Worm (Caenorhabditis elegans) whole organism, L3 larva: Measurements from ENCODE around the gene gyg-1.

Experiments
- R02D3.7 ChIP-seq: fragments of 150-350 bp; optimal IDR thresholded peaks from 2 replicates; lab custom pipeline; 2014; ENCODE audit warnings: missing biosample characterization, missing genetic modification characterization
- aly-2 ChIP-seq: fragments of 150-350 bp; optimal IDR thresholded peaks from 2 replicates; lab custom pipeline; 2014; ENCODE audit warnings: missing biosample characterization, missing genetic modification characterization
- ceh-16 ChIP-seq: sonication (generic microtip); optimal IDR thresholded peaks from 2 replicates; lab custom pipeline; 2017; ENCODE audit warnings: missing biosample characterization, missing genetic modification characterization
- ceh-82 ChIP-seq: fragments of 150-350 bp; optimal IDR thresholded peaks from 2 replicates; lab custom pipeline; 2014; ENCODE audit warnings: missing biosample characterization, missing genetic modification characterization
- daf-12 ChIP-seq: fragments of 150-350 bp; optimal IDR thresholded peaks from 2 replicates; lab custom pipeline; 2014; ENCODE audit warnings: missing biosample characterization, missing genetic modification reagents, missing genetic modification characterization
- egl-27 ChIP-seq: sonication (generic microtip); optimal IDR thresholded peaks from 4 replicates; lab custom pipeline; 2017; ENCODE audit warnings: missing biosample characterization, missing genetic modification reagents, missing genetic modification characterization
- elt-1 ChIP-seq: fragments of 150-350 bp; optimal IDR thresholded peaks from 2 replicates; lab custom pipeline; 2014; ENCODE audit warnings: missing biosample characterization, missing genetic modification characterization
- elt-2 ChIP-seq: sonication (generic microtip); optimal IDR thresholded peaks from 2 replicates; lab custom pipeline; 2016; ENCODE audit warnings: missing genetic modification reagents, mild to moderate bottlenecking, missing genetic modification characterization, missing compliant biosample characterization
- elt-3 ChIP-seq, 3 experiments: fragments of 150-350 bp in 1 of 3; sonication (generic microtip) in 2 of 3; optimal IDR thresholded peaks; 2 replicates in 2 of 3; 4 replicates in 1 of 3; lab custom pipeline; 2014 to 2017; ENCODE audit warnings: missing biosample characterization in 3 of 3, missing genetic modification characterization in 3 of 3
- fkh-10 ChIP-seq: sonication (generic microtip); optimal IDR thresholded peaks from 2 replicates; lab custom pipeline; 2017; ENCODE audit warnings: missing biosample characterization, missing genetic modification reagents, missing genetic modification characterization
- hmg-11 ChIP-seq: sonication (generic microtip); optimal IDR thresholded peaks from 2 replicates; lab custom pipeline; 2016; ENCODE audit warnings: missing genetic modification characterization, missing compliant biosample characterization
- jun-1 ChIP-seq: fragments of 150-350 bp; optimal IDR thresholded peaks from 2 replicates; lab custom pipeline; 2014; ENCODE audit warnings: missing biosample characterization, missing genetic modification reagents, missing genetic modification characterization
- lin-15B ChIP-seq: fragments of 150-350 bp; optimal IDR thresholded peaks from 2 replicates; lab custom pipeline; 2014; ENCODE audit warnings: missing biosample characterization, missing genetic modification characterization
- lin-39 ChIP-seq: fragments of 150-350 bp; optimal IDR thresholded peaks from 2 replicates; lab custom pipeline; 2018; ENCODE audit warnings: missing biosample characterization, missing genetic modification reagents, missing genetic modification characterization
- lsy-12 ChIP-seq: sonication (generic microtip); optimal IDR thresholded peaks from 2 replicates; lab custom pipeline; 2016; ENCODE audit warnings: mild to moderate bottlenecking, missing genetic modification characterization, missing compliant biosample characterization
- mdl-1 ChIP-seq: fragments of 150-350 bp; optimal IDR thresholded peaks from 2 replicates; lab custom pipeline; 2014; ENCODE audit warnings: missing biosample characterization, missing genetic modification characterization
- nfya-1 ChIP-seq: sonication (generic microtip); optimal IDR thresholded peaks from 2 replicates; lab custom pipeline; 2017; ENCODE audit warnings: missing genetic modification characterization, mild to moderate bottlenecking, missing compliant biosample characterization, antibody characterized with exemption, moderate library complexity; ENCODE audit not compliant: insufficient read depth
- nhr-23 ChIP-seq: fragments of 150-350 bp; optimal IDR thresholded peaks from 2 replicates; lab custom pipeline; 2014; ENCODE audit warnings: missing biosample characterization, missing genetic modification reagents, missing genetic modification characterization
- nhr-237 ChIP-seq: fragments of 150-350 bp; optimal IDR thresholded peaks from 2 replicates; lab custom pipeline; 2014; ENCODE audit warnings: missing biosample characterization, missing genetic modification characterization
- nhr-25 ChIP-seq: sonication (generic microtip); optimal IDR thresholded peaks from 2 replicates; lab custom pipeline; 2017; ENCODE audit warnings: missing biosample characterization, missing genetic modification characterization
- nhr-28 ChIP-seq: fragments of 150-350 bp; optimal IDR thresholded peaks from 2 replicates; lab custom pipeline; 2014; ENCODE audit warnings: missing biosample characterization, missing genetic modification characterization
- nhr-67 ChIP-seq: fragments of 150-350 bp; optimal IDR thresholded peaks from 2 replicates; lab custom pipeline; 2014; ENCODE audit warnings: missing biosample characterization, missing genetic modification characterization
- nhr-76 ChIP-seq: fragments of 150-350 bp; sonication (generic microtip); optimal IDR thresholded peaks from 5 replicates; lab custom pipeline; 2014; ENCODE audit warnings: missing biosample characterization, missing genetic modification characterization
- nhr-77 ChIP-seq: fragments of 150-350 bp; optimal IDR thresholded peaks from 2 replicates; lab custom pipeline; 2014; ENCODE audit warnings: missing biosample characterization, missing genetic modification characterization
- pha-4 ChIP-seq: fragments of 150-350 bp; optimal IDR thresholded peaks from 2 replicates; lab custom pipeline; 2014; ENCODE audit warnings: missing biosample characterization, missing genetic modification reagents, missing genetic modification characterization
- pqm-1 ChIP-seq: fragments of 150-350 bp; optimal IDR thresholded peaks from 2 replicates; lab custom pipeline; 2017; ENCODE audit warnings: missing biosample characterization, missing genetic modification characterization, inconsistent platforms
- sea-2 ChIP-seq: fragments of 150-350 bp; sonication (generic microtip); optimal IDR thresholded peaks from 4 replicates; lab custom pipeline; 2014; ENCODE audit warnings: missing biosample characterization, missing genetic modification reagents, missing genetic modification characterization
- skn-1 ChIP-seq: fragments of 150-350 bp; optimal IDR thresholded peaks from 2 replicates; lab custom pipeline; 2014; ENCODE audit warnings: missing biosample characterization, missing genetic modification characterization
- snpc-4 ChIP-seq: fragments of 150-350 bp; optimal IDR thresholded peaks from 2 replicates; lab custom pipeline; 2014; ENCODE audit warnings: missing biosample characterization, missing genetic modification characterization
- tbx-2 ChIP-seq: sonication (generic microtip); optimal IDR thresholded peaks from 2 replicates; lab custom pipeline; 2016; ENCODE audit warnings: mild to moderate bottlenecking, missing genetic modification characterization, missing compliant biosample characterization
- unc-39 ChIP-seq: sonication (generic microtip); optimal IDR thresholded peaks from 4 replicates; lab custom pipeline; 2017; ENCODE audit warnings: missing biosample characterization, missing genetic modification characterization
- zag-1 ChIP-seq: fragments of 150-350 bp; optimal IDR thresholded peaks from 2 replicates; lab custom pipeline; 2014; ENCODE audit warnings: missing biosample characterization, missing genetic modification characterization

gyg-1 gene

DNA sequence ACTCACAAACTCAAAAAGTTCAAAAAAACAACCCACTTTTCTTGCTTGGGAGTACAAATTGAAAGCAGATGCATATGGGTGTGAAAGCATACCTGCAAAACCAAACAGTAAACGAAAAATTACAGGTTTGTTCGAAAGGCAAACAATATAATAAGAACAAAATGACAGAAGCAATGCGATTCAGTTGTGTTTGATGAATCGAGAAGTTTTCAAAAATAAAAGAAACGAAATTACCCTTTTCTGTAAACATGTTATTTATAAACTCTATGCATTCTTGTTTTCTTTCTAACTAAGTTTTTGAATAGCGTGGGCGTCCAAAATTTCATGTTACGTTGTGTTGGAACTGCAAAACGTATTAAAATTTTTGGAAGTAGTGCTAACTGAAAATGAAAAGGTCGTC is 28.5 kb upstream of the gyg-1 start, which contains the start of gene sox-4:
TSS of gene sox-4 (minus strand) at position 101 of the 400 bp plus-strand sequence.
- no peak for TF ChIP-seq nhr-23 (tag; lab: Kevin White, UChicago)
- TF ChIP-seq nfya-1 (tag; lab: Kevin White, UChicago) = no peak

DNA sequence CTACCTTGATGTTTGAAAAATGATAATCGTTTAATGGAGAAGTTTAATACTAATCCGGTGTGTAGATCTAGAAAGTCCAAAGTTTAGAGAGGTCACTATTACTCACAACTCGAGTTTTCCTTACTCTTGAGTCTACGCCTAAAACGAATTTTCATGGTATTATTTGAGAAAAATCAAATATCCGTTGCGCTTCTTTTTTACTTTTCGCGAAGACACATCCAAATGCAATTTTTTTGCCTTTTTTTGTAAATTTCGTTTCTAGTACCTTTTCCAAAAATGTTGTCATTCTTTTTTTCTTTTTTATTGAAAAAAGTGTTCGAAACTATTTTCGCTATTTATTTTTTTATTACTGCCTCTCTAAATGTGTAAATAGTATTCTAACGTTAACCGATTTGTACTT is 23.7 kb upstream of the gyg-1 start:
- TF ChIP-seq tbx-2 (no peak), unc-39 (no peak), fkh-10 (GFP tag; lab: Kevin White, UChicago) (peak; percentile 81), elt-3 (tag; optimal IDR thresholded peaks at IDR 0.05; lab: Kevin White, UChicago) (no peak), jun-1 (no peak)

DNA sequence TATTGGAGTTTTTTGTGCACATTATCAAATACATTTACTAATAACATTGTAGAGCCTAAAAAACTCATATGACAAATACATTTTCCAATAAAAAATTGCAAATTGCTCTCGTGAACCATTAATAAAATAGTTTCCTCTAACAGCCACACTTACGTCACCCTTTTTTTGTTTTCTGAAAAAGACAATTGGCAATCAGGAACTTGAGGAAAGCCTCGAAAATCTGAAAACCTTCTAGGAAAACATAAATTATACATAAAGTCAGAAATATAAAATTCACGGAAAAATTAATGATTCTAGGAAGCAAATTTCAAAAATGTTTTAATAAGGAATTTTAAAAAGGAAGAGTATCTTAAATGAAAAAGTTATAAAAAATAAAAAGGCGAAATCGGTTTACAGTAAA is 20.3 kb upstream of the gyg-1 start:
- TF ChIP-seq snpc-4 (tag; lab: Kevin White, UChicago) (no peak), jun-1 (no peak), nhr-23 (tag; lab: Kevin White, UChicago) (no peak), mdl-1 (tag; lab: Kevin White, UChicago) (no peak)

DNA sequence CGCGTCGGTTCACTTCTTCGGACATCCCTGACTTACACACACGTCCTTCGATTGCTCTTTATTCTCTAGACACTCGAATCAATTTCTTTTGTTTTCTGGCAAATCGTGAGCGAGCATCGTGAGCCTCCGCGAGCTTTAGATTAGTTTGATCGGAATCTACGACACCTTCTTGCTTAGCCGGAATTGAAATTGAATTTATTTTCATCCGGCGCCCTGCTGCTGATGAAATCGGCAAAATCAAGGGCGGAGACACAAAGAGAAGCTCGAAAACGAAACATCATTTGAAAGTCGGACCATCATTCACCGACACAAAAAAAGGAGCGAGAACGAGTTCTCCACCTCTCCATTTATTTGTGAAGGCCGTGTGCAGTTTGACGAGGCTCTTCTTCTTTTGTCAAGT is 18.9 kb upstream of the gyg-1 start, which contains the start of gene npr-16:
TSS of gene npr-16 (plus strand) at position 301 of the 400 bp plus-strand sequence.
- TF ChIP-seq fkh-10 (GFP tag; lab: Kevin White, UChicago) (peak; percentile 55), R02D3.7 (no peak)

DNA sequence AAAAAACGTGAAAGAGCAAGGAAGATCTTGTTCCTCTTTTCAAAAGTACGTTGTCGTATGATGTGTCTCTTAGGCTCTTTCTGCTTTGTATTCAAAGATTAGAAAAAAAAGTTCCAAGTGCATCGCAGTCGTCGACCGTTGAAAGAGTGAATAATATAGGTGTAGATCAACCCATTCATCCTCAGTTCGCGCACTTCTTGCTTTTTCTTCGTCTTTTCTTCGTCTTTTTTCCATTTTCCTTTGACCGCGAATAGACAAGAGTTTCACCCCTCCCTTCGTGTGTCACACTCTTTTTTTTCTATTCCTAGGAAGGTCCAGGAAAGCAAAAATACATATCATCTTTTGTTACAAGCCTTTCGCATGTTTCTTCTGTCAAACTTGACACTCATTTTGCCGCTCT is 10.7 kb upstream of the gyg-1 start:
- TF ChIP-seq skn-1 (tag; lab: Kevin White, UChicago) (no peak), R02D3.7 (no peak), daf-12 (tag; lab: Kevin White, UChicago) (no peak), elt-1 (no peak), sea-2 (GFP tag; lab: Kevin White, UChicago) (no peak), tbx-2 (no peak), pqm-1 (tag; lab: Kevin White, UChicago) (no peak), jun-1 (no peak), ceh-82 (tag; lab: Kevin White, UChicago) (no peak), nhr-237 (tag; lab: Kevin White, UChicago) (no peak), nhr-28 (tag; lab: Kevin White, UChicago) (no peak), zag-1 (tag; lab: Kevin White, UChicago) (no peak), egl-27 (no peak), lsy-12 (no peak)

DNA sequence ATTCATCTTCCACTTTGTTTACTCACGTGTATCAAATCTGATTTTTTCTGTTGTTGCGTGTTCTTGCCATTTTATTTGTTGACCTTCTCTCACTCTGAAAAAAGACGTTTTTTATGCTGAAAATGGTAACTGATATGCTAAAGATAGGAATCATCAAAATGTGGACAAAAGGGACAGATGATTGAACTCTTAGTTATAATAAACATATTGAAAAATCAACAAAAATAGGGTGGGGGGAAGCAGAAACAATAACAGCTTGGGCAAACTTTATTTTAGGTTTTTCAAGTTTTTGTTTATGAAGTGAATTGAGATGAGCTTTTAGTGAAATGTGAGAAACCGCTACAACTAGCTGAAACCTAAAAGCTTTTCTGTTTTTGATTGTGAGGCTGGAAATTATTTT is 4.5 kb upstream of the gyg-1 start, which contains the start of gene F56B6.6:
TSS of gene F56B6.6 (minus strand) at position 101 of the 400 bp plus-strand sequence.
- TF ChIP-seq aly-2 (tag; lab: Kevin White, UChicago) (no peak), lsy-12 (no peak), lin-39 (no peak), nhr-77 (tag; lab: Kevin White, UChicago) (no peak), unc-39 (no peak), nhr-76 (tag; lab: Kevin White, UChicago) (no peak), elt-1 (no peak), nhr-67 (tag; lab: Kevin White, UChicago) (no peak), nhr-25 (no peak)
- TF ChIP-seq, all 47 proteins: peak for 0

DNA sequence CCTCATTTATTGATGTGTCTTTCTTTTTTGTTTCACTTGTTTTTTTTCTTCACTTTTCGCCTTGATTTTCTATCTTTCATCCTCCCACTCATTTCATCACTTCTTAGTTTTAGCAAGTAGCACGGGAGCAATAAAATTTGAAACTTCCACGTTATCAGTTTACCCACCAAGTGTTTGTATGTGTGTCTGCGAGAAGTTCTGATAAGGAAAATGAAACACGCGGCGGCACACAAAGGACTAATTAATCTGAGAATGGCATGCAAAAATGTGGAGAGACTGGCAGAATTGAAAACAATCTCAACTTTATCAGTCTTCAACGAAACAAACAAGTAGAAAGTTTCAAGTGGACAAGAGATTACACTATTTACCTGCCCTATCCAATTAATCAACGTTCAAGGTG is 3.2 kb upstream of the gyg-1 start:
- TF ChIP-seq jun-1 (peak; percentile 36), unc-39 (no peak), pqm-1 (tag; lab: Kevin White, UChicago) (peak; percentile 89), lin-15B (no peak), skn-1 (tag; lab: Kevin White, UChicago) (no peak), pha-4 (peak; percentile 44), elt-2 (tag; lab: Kevin White, UChicago) (peak; percentile 96), hmg-11 (tag; lab: Kevin White, UChicago) (no peak), ceh-16 (tag; lab: Kevin White, UChicago) (no peak)
